Fruit fly (Drosophila melanogaster) whole organism, embryonic: ENCODE measurements around the gene CG42404.
A peak's percentile ranks its signal among the peaks of the same experiment; 100 is the strongest.

Experiments
- ATbp ChIP-seq: fragments of 200-800 bp; sonication (Bioruptor generic); optimal IDR thresholded peaks from 2 replicates; lab custom pipeline; 2017; ENCODE audit warnings: missing biosample characterization, mild to moderate bottlenecking, missing genetic modification characterization, missing genetic modification reagents
- Ada2b ChIP-seq: fragments of 200-800 bp; sonication (Bioruptor generic); IDR thresholded peaks from 2 replicates; pipeline ENCODE4 v1.3.6; 2022; ENCODE audit warnings: missing biosample characterization, missing genetic modification characterization
- BEAF-32 ChIP-seq: fragments of 200-800 bp; sonication (Bioruptor generic); optimal IDR thresholded peaks from 3 replicates; lab custom pipeline; 2017; ENCODE audit warnings: missing biosample characterization, missing genetic modification characterization, mild to moderate bottlenecking, moderate library complexity, missing genetic modification reagents
- Blimp-1 ChIP-seq: fragments of 200-800 bp; sonication (Bioruptor generic); optimal IDR thresholded peaks from 3 replicates; lab custom pipeline; 2018; ENCODE audit warnings: missing biosample characterization, missing genetic modification characterization, mild to moderate bottlenecking, moderate library complexity, missing genetic modification reagents
- CG10267 ChIP-seq: fragments of 200-800 bp; sonication (Bioruptor generic); optimal IDR thresholded peaks from 2 replicates; lab custom pipeline; 2018; ENCODE audit warnings: missing biosample characterization, mild to moderate bottlenecking, missing genetic modification characterization, moderate library complexity
- CG13624 ChIP-seq: fragments of 200-800 bp; sonication (Bioruptor generic); optimal IDR thresholded peaks from 2 replicates; lab custom pipeline; 2016; ENCODE audit warnings: missing biosample characterization, missing genetic modification characterization
- CG14441 ChIP-seq: fragments of 200-800 bp; sonication (Bioruptor generic); IDR thresholded peaks from 2 replicates; pipeline ENCODE4 v1.3.6; 2022; ENCODE audit warnings: missing biosample characterization, missing genetic modification characterization
- CG15479 ChIP-seq: fragments of 200-800 bp; sonication (Bioruptor generic); optimal IDR thresholded peaks from 3 replicates; lab custom pipeline; 2019; ENCODE audit warnings: missing biosample characterization, mild to moderate bottlenecking, missing genetic modification characterization, moderate library complexity
- CG16813 ChIP-seq: fragments of 200-800 bp; sonication (Bioruptor generic); IDR thresholded peaks from 3 replicates; pipeline ENCODE4 v1.3.6; 2022; ENCODE audit warnings: missing biosample characterization, missing genetic modification characterization; ENCODE audit not compliant: partially characterized antibody
- CG17328 ChIP-seq: fragments of 200-800 bp; sonication (Bioruptor generic); IDR thresholded peaks from 2 replicates; pipeline ENCODE4 v1.3.6; 2022; ENCODE audit warnings: missing biosample characterization, missing genetic modification characterization
- CG17361 ChIP-seq: fragments of 200-800 bp; sonication (Bioruptor generic); IDR thresholded peaks from 3 replicates; pipeline ENCODE4 v1.3.6; 2022; ENCODE audit warnings: missing biosample characterization, missing genetic modification characterization
- CG17385 ChIP-seq: fragments of 200-800 bp; sonication (Bioruptor generic); optimal IDR thresholded peaks from 3 replicates; lab custom pipeline; 2018; ENCODE audit warnings: missing biosample characterization, mild to moderate bottlenecking, missing genetic modification characterization
- CG2678 ChIP-seq: fragments of 200-800 bp; sonication (Bioruptor generic); optimal IDR thresholded peaks from 3 replicates; lab custom pipeline; 2019; ENCODE audit warnings: missing biosample characterization, mild to moderate bottlenecking, missing genetic modification characterization, moderate library complexity
- CG31224 ChIP-seq: fragments of 200-800 bp; sonication (Bioruptor generic); IDR thresholded peaks from 2 replicates; pipeline ENCODE4 v1.3.6; 2022; ENCODE audit warnings: missing biosample characterization, missing genetic modification characterization
- CG32532 ChIP-seq: fragments of 200-800 bp; sonication (Bioruptor generic); IDR thresholded peaks from 2 replicates; pipeline ENCODE4 v1.3.6; 2022; ENCODE audit warnings: missing biosample characterization, missing genetic modification characterization
- CG34376 ChIP-seq: fragments of 200-800 bp; sonication (Bioruptor generic); optimal IDR thresholded peaks from 2 replicates; lab custom pipeline; 2018; ENCODE audit warnings: missing biosample characterization, mild to moderate bottlenecking, missing genetic modification characterization
- CG4328 ChIP-seq: fragments of 200-800 bp; sonication (Bioruptor generic); optimal IDR thresholded peaks from 3 replicates; lab custom pipeline; 2017; ENCODE audit warnings: missing biosample characterization, missing genetic modification reagents, missing genetic modification characterization
- CG4360 ChIP-seq: fragments of 200-800 bp; sonication (Bioruptor generic); IDR thresholded peaks from 2 replicates; pipeline ENCODE4 v1.3.6; 2022; ENCODE audit warnings: missing biosample characterization, missing genetic modification characterization
- CG5245 ChIP-seq: fragments of 200-800 bp; sonication (Bioruptor generic); optimal IDR thresholded peaks from 3 replicates; lab custom pipeline; 2016; ENCODE audit warnings: missing biosample characterization, missing genetic modification characterization
- CG6175 ChIP-seq: fragments of 200-800 bp; sonication (Bioruptor generic); IDR thresholded peaks from 3 replicates; pipeline ENCODE4 v1.3.6; 2022; ENCODE audit warnings: missing biosample characterization, missing genetic modification characterization
- CG7786 ChIP-seq: fragments of 200-800 bp; sonication (Bioruptor generic); optimal IDR thresholded peaks from 2 replicates; lab custom pipeline; 2016; ENCODE audit warnings: missing biosample characterization, missing genetic modification characterization
- Dek ChIP-seq: fragments of 200-800 bp; sonication (Bioruptor generic); optimal IDR thresholded peaks from 3 replicates; lab custom pipeline; 2019; ENCODE audit warnings: missing biosample characterization, mild to moderate bottlenecking, missing genetic modification characterization, moderate library complexity
- Dfd ChIP-seq, 2 experiments: fragments of >200 bp; optimal IDR thresholded peaks; 2 replicates each; lab custom pipeline; 2017; ENCODE audit warnings: missing biosample characterization in 2 of 2, missing genetic modification characterization in 2 of 2
- Fer2 ChIP-seq: fragments of 200-800 bp; sonication (Bioruptor generic); optimal IDR thresholded peaks from 2 replicates; lab custom pipeline; 2018; ENCODE audit warnings: missing biosample characterization, mild to moderate bottlenecking, missing genetic modification characterization, moderate library complexity
- Gug ChIP-seq: fragments of 200-800 bp; sonication (Bioruptor generic); IDR thresholded peaks from 4 replicates; pipeline ENCODE4 v1.3.6; 2022; ENCODE audit warnings: missing biosample characterization, missing genetic modification characterization
- H15 ChIP-seq: fragments of 200-800 bp; sonication (Bioruptor generic); IDR thresholded peaks from 3 replicates; pipeline ENCODE4 v1.3.6; 2022; ENCODE audit warnings: missing biosample characterization, missing genetic modification characterization
- Hsf ChIP-seq: fragments of 200-800 bp; sonication (Bioruptor generic); optimal IDR thresholded peaks from 3 replicates; lab custom pipeline; 2016; ENCODE audit warnings: missing biosample characterization, missing genetic modification characterization
- MESR4 ChIP-seq: fragments of 200-800 bp; sonication (Bioruptor generic); optimal IDR thresholded peaks from 2 replicates; lab custom pipeline; 2018; ENCODE audit warnings: missing biosample characterization, mild to moderate bottlenecking, missing genetic modification characterization, moderate library complexity
- Meics ChIP-seq: fragments of 200-800 bp; sonication (Bioruptor generic); optimal IDR thresholded peaks from 2 replicates; lab custom pipeline; 2017; ENCODE audit warnings: missing biosample characterization, mild to moderate bottlenecking, missing genetic modification characterization
- NC2α ChIP-seq: fragments of 200-800 bp; sonication (Bioruptor generic); optimal IDR thresholded peaks from 2 replicates; lab custom pipeline; 2016; ENCODE audit warnings: missing biosample characterization, missing genetic modification characterization
- Nf-YB ChIP-seq: fragments of 200-800 bp; sonication (Bioruptor generic); optimal IDR thresholded peaks from 3 replicates; lab custom pipeline; 2019; ENCODE audit warnings: missing biosample characterization, mild to moderate bottlenecking, missing genetic modification characterization, moderate library complexity
- Sin3A ChIP-seq: fragments of >200 bp; optimal IDR thresholded peaks from 2 replicates; lab custom pipeline; 2018
- Xbp1 ChIP-seq: fragments of 200-800 bp; sonication (Bioruptor generic); optimal IDR thresholded peaks from 3 replicates; lab custom pipeline; 2016; ENCODE audit warnings: missing biosample characterization, mild to moderate bottlenecking, missing genetic modification characterization
- abd-A ChIP-seq: fragments of 200-800 bp; sonication (Bioruptor generic); optimal IDR thresholded peaks from 3 replicates; lab custom pipeline; 2019; ENCODE audit warnings: missing biosample characterization, mild to moderate bottlenecking, missing genetic modification characterization, moderate library complexity
- ash1 ChIP-seq: fragments of 200-800 bp; sonication (Bioruptor generic); optimal IDR thresholded peaks from 2 replicates; lab custom pipeline; 2018; ENCODE audit warnings: missing biosample characterization, mild to moderate bottlenecking, missing genetic modification characterization
- ato ChIP-seq: fragments of 200-800 bp; sonication (Bioruptor generic); IDR thresholded peaks from 2 replicates; pipeline ENCODE4 v1.3.6; 2022; ENCODE audit warnings: missing biosample characterization, missing genetic modification characterization; ENCODE audit not compliant: partially characterized antibody
- bab2 ChIP-seq: fragments of 200-800 bp; sonication (Bioruptor generic); optimal IDR thresholded peaks from 2 replicates; lab custom pipeline; 2016; ENCODE audit warnings: missing biosample characterization, missing genetic modification characterization
- bigmax ChIP-seq: fragments of 200-800 bp; sonication (Bioruptor generic); optimal IDR thresholded peaks from 2 replicates; lab custom pipeline; 2018; ENCODE audit warnings: missing biosample characterization, mild to moderate bottlenecking, missing genetic modification characterization
- corto ChIP-seq: fragments of 200-800 bp; sonication (Bioruptor generic); optimal IDR thresholded peaks from 2 replicates; lab custom pipeline; 2016; ENCODE audit warnings: missing biosample characterization, mild to moderate bottlenecking, missing genetic modification characterization, moderate library complexity
- crp ChIP-seq, 2 experiments: fragments of 200-800 bp; sonication (Bioruptor generic); optimal IDR thresholded peaks; 2 replicates in 1 of 2; 3 replicates in 1 of 2; lab custom pipeline; 2017; ENCODE audit warnings: missing biosample characterization in 2 of 2, missing genetic modification characterization in 2 of 2, mild to moderate bottlenecking in 1 of 2, moderate library complexity in 1 of 2
- dysf ChIP-seq: fragments of 200-800 bp; sonication (Bioruptor generic); IDR thresholded peaks from 3 replicates; pipeline ENCODE4 v1.3.6; 2022; ENCODE audit warnings: missing biosample characterization, missing genetic modification characterization
- gce ChIP-seq: fragments of 200-800 bp; sonication (Bioruptor generic); IDR thresholded peaks from 3 replicates; pipeline ENCODE4 v1.3.6; 2022; ENCODE audit warnings: missing biosample characterization, missing genetic modification characterization
- jumu ChIP-seq: fragments of 200-800 bp; sonication (Bioruptor generic); optimal IDR thresholded peaks from 3 replicates; lab custom pipeline; 2016; ENCODE audit warnings: missing biosample characterization, missing genetic modification characterization
- kni ChIP-seq: fragments of 200-800 bp; sonication (Bioruptor generic); optimal IDR thresholded peaks from 3 replicates; lab custom pipeline; 2017; ENCODE audit warnings: mild to moderate bottlenecking, missing biosample characterization, missing genetic modification reagents, missing genetic modification characterization
- oc ChIP-seq: fragments of 200-800 bp; sonication (Bioruptor generic); optimal IDR thresholded peaks from 2 replicates; lab custom pipeline; 2018; ENCODE audit warnings: missing biosample characterization, mild to moderate bottlenecking, missing genetic modification characterization, moderate library complexity
- psq ChIP-seq: fragments of 200-800 bp; sonication (Bioruptor generic); optimal IDR thresholded peaks from 2 replicates; lab custom pipeline; 2017; ENCODE audit warnings: missing biosample characterization, missing genetic modification characterization
- repo ChIP-seq: fragments of 200-800 bp; sonication (Bioruptor generic); optimal IDR thresholded peaks from 2 replicates; lab custom pipeline; 2016; ENCODE audit warnings: missing biosample characterization, missing genetic modification characterization
- schlank ChIP-seq: fragments of 200-800 bp; sonication (Bioruptor generic); optimal IDR thresholded peaks from 2 replicates; lab custom pipeline; 2018; ENCODE audit warnings: missing biosample characterization, mild to moderate bottlenecking, missing genetic modification characterization
- sd ChIP-seq: fragments of 200-800 bp; sonication (Bioruptor generic); optimal IDR thresholded peaks from 3 replicates; lab custom pipeline; 2018; ENCODE audit warnings: missing biosample characterization, mild to moderate bottlenecking, missing genetic modification characterization, moderate library complexity
- shn ChIP-seq: fragments of 200-800 bp; sonication (Bioruptor generic); optimal IDR thresholded peaks from 3 replicates; lab custom pipeline; 2016; ENCODE audit warnings: missing biosample characterization, missing genetic modification characterization
- tup ChIP-seq: fragments of 200-800 bp; sonication (Bioruptor generic); optimal IDR thresholded peaks from 2 replicates; lab custom pipeline; 2016; ENCODE audit warnings: missing biosample characterization, mild to moderate bottlenecking, missing genetic modification characterization, moderate library complexity

CG42404 gene

dm6 chr3R:15290642-15291118 lies 40.8 kb downstream of the CG42404 start, which contains the start of gene CG45218 (continued):
- TF ChIP-seq dysf = no peak
- no peak for TF ChIP-seq CG7786 (GFP tag; lab: Kevin White, UChicago)
- no peak for TF ChIP-seq Gug (GFP tag; lab: Robert Waterston, UW)
- no peak for TF ChIP-seq kni (GFP tag; lab: Kevin White, UChicago)
- TF ChIP-seq CG17328 (GFP tag; lab: Robert Waterston, UW) = no peak
- peak; percentile 23 for TF ChIP-seq Nf-YB (GFP tag; lab: Kevin White, UChicago)
- no peak for TF ChIP-seq Dfd (GFP tag; optimal IDR thresholded peaks at IDR 0.05; lab: Kevin White, UChicago)
- no peak for TF ChIP-seq gce (GFP tag; lab: Robert Waterston, UW)
- no peak for TF ChIP-seq BEAF-32 (GFP tag; lab: Kevin White, UChicago)
- TF ChIP-seq ATbp (GFP tag; lab: Kevin White, UChicago) = no peak
- no peak for TF ChIP-seq CG4328 (GFP tag; lab: Kevin White, UChicago)
- no peak for TF ChIP-seq NC2α (GFP tag; lab: Kevin White, UChicago)
- no peak for TF ChIP-seq Ada2b (GFP tag; lab: Robert Waterston, UW)
- peak; percentile 25 for TF ChIP-seq MESR4 (GFP tag; lab: Kevin White, UChicago)
- TF ChIP-seq crp (GFP tag; optimal IDR thresholded peaks at IDR 0.05; lab: Kevin White, UChicago) = no peak
- peak; percentile 98 for TF ChIP-seq sd (tag; lab: Kevin White, UChicago)
- no peak for TF ChIP-seq shn (GFP tag; lab: Kevin White, UChicago)
- no peak for TF ChIP-seq repo (GFP tag; lab: Kevin White, UChicago)
- TF ChIP-seq abd-A (tag; lab: Kevin White, UChicago) = peak; percentile 90
- TF ChIP-seq Fer2 (tag; lab: Kevin White, UChicago) = no peak
- TF ChIP-seq CG31224 (GFP tag; lab: Robert Waterston, UW) = no peak
- no peak for TF ChIP-seq bigmax (GFP tag; lab: Kevin White, UChicago)
- no peak for TF ChIP-seq CG17361 (GFP tag; lab: Robert Waterston, UW)
- TF ChIP-seq CG4360 (GFP tag; lab: Robert Waterston, UW) = no peak
- peak; percentile 0 for TF ChIP-seq corto (GFP tag; lab: Kevin White, UChicago)
- TF ChIP-seq CG2678 (tag; lab: Kevin White, UChicago) = no peak
- no peak for TF ChIP-seq Sin3A (lab: Kevin White, UChicago)
- no peak for TF ChIP-seq Dek (tag; lab: Kevin White, UChicago)
- TF ChIP-seq CG13624 (GFP tag; lab: Kevin White, UChicago) = no peak
- no peak for TF ChIP-seq ash1
- no peak for TF ChIP-seq bab2 (GFP tag; lab: Kevin White, UChicago)
- no peak for TF ChIP-seq CG32532 (GFP tag; lab: Robert Waterston, UW)
- TF ChIP-seq CG5245 (GFP tag; lab: Kevin White, UChicago) = no peak
- no peak for TF ChIP-seq CG17385 (GFP tag; lab: Kevin White, UChicago)
- TF ChIP-seq tup (GFP tag; lab: Kevin White, UChicago) = no peak
- TF ChIP-seq CG10267 = no peak
- TF ChIP-seq H15 (GFP tag; lab: Robert Waterston, UW) = no peak
- no peak for TF ChIP-seq CG16813 (GFP tag; lab: Robert Waterston, UW)
- no peak for TF ChIP-seq Hsf (GFP tag; lab: Kevin White, UChicago)
- no peak for TF ChIP-seq Xbp1 (GFP tag; lab: Kevin White, UChicago)
- TF ChIP-seq CG6175 (GFP tag; lab: Robert Waterston, UW) = no peak
- TF ChIP-seq CG15479 (GFP tag; lab: Kevin White, UChicago) = peak; percentile 44
- TF ChIP-seq oc = peak; percentile 40
- no peak for TF ChIP-seq CG34376 (GFP tag; lab: Kevin White, UChicago)
- TF ChIP-seq jumu (GFP tag; lab: Kevin White, UChicago) = peak; percentile 0
- no peak for TF ChIP-seq psq (GFP tag; lab: Kevin White, UChicago)
- no peak for TF ChIP-seq Meics (GFP tag; lab: Kevin White, UChicago)
- no peak for TF ChIP-seq ato (GFP tag; lab: Robert Waterston, UW)
- TF ChIP-seq CG14441 = no peak
- TF ChIP-seq Blimp-1 (GFP tag; lab: Kevin White, UChicago) = no peak
- TF ChIP-seq schlank (tag; lab: Kevin White, UChicago) = no peak
